Worm (Caenorhabditis elegans) whole organism, late embryonic: Measurements from ENCODE around the gene F16G10.3.

Experiments used
- ama-1 ChIP-seq: fragments of 150-350 bp; optimal IDR thresholded peaks from 2 replicates; lab custom pipeline; 2014
- elt-2 ChIP-seq: sonication (generic microtip); optimal IDR thresholded peaks from 2 replicates; lab custom pipeline; 2016; ENCODE audit warnings: missing genetic modification reagents, missing genetic modification characterization, missing compliant biosample characterization
- ets-4 ChIP-seq: sonication (generic microtip); optimal IDR thresholded peaks from 2 replicates; lab custom pipeline; 2016; ENCODE audit warnings: missing genetic modification characterization, missing compliant biosample characterization
- fkh-6 ChIP-seq: sonication (generic microtip); optimal IDR thresholded peaks from 2 replicates; lab custom pipeline; 2016; ENCODE audit warnings: missing genetic modification characterization, missing compliant biosample characterization
- madf-2 ChIP-seq: sonication (generic microtip); optimal IDR thresholded peaks from 2 replicates; lab custom pipeline; 2017; ENCODE audit warnings: missing genetic modification characterization, missing compliant biosample characterization
- pqm-1 ChIP-seq: sonication (generic microtip); optimal IDR thresholded peaks from 2 replicates; lab custom pipeline; 2016; ENCODE audit warnings: missing genetic modification characterization, missing compliant biosample characterization
- pros-1 ChIP-seq: fragments of 150-350 bp; optimal IDR thresholded peaks from 2 replicates; lab custom pipeline; 2014; ENCODE audit warnings: missing biosample characterization, missing genetic modification reagents, missing genetic modification characterization
- tbx-2 ChIP-seq: sonication (generic microtip); optimal IDR thresholded peaks from 2 replicates; lab custom pipeline; 2016; ENCODE audit warnings: missing genetic modification characterization, missing compliant biosample characterization

- no peak for TF ChIP-seq pqm-1 (tag; lab: Kevin White, UChicago)
- no peak for TF ChIP-seq ets-4 (tag; lab: Kevin White, UChicago)
- no peak for TF ChIP-seq fkh-6
- TF ChIP-seq madf-2 (tag; lab: Kevin White, UChicago), result no peak
- TF ChIP-seq pros-1 (tag; lab: Kevin White, UChicago), result no peak
- TF ChIP-seq tbx-2 (tag; lab: Kevin White, UChicago), result no peak
- no peak for TF ChIP-seq ama-1 (lab: Kevin White, UChicago)
- no peak for TF ChIP-seq elt-2 (tag; lab: Kevin White, UChicago)
Observed at ce11 chrII:2372090-2372489, at the start of gene F16G10.3.
